Fruit fly (Drosophila melanogaster) whole organism, embryonic: ENCODE results near the gene CG5071.

Source experiments
- ATbp ChIP-seq: fragments of 200-800 bp; sonication (Bioruptor generic); optimal IDR thresholded peaks from 2 replicates; lab custom pipeline; 2017; ENCODE audit warnings: missing biosample characterization, mild to moderate bottlenecking, missing genetic modification characterization, missing genetic modification reagents
- Atf3 ChIP-seq: fragments of 200-800 bp; sonication (Bioruptor generic); optimal IDR thresholded peaks from 3 replicates; lab custom pipeline; 2016; ENCODE audit warnings: missing biosample characterization, missing genetic modification characterization
- CG10209 ChIP-seq: fragments of 200-800 bp; sonication (Bioruptor generic); optimal IDR thresholded peaks from 3 replicates; lab custom pipeline; 2017; ENCODE audit warnings: missing biosample characterization, mild to moderate bottlenecking, missing genetic modification characterization, missing genetic modification reagents
- CG1024 ChIP-seq: fragments of 200-800 bp; sonication (Bioruptor generic); IDR thresholded peaks from 2 replicates; pipeline ENCODE4 v1.3.6; 2022; ENCODE audit warnings: missing biosample characterization, missing genetic modification characterization
- CG10462 ChIP-seq: fragments of 200-800 bp; sonication (Bioruptor generic); optimal IDR thresholded peaks from 2 replicates; lab custom pipeline; 2016; ENCODE audit warnings: missing biosample characterization, missing genetic modification characterization
- CG11456 ChIP-seq: fragments of 200-800 bp; sonication (Bioruptor generic); IDR thresholded peaks from 3 replicates; pipeline ENCODE4 v1.3.6; 2022; ENCODE audit warnings: missing biosample characterization, missing genetic modification characterization
- CG11696 ChIP-seq: fragments of 200-800 bp; sonication (Bioruptor generic); IDR thresholded peaks from 2 replicates; pipeline ENCODE4 v1.3.6; 2022; ENCODE audit warnings: missing biosample characterization, missing genetic modification characterization
- CG13287 ChIP-seq: fragments of 200-800 bp; sonication (Bioruptor generic); IDR thresholded peaks from 2 replicates; pipeline ENCODE4 v1.3.6; 2022; ENCODE audit warnings: missing biosample characterization, missing genetic modification characterization; ENCODE audit not compliant: partially characterized antibody
- CG14050 ChIP-seq: fragments of 200-800 bp; sonication (Bioruptor generic); IDR thresholded peaks from 3 replicates; pipeline ENCODE4 v1.3.6; 2022; ENCODE audit warnings: missing biosample characterization, missing genetic modification characterization
- CG1602 ChIP-seq: fragments of 200-800 bp; sonication (Bioruptor generic); optimal IDR thresholded peaks from 3 replicates; lab custom pipeline; 2016; ENCODE audit warnings: missing biosample characterization, missing genetic modification characterization
- CG1603 ChIP-seq: fragments of 200-800 bp; sonication (Bioruptor generic); optimal IDR thresholded peaks from 2 replicates; lab custom pipeline; 2019; ENCODE audit warnings: missing biosample characterization, mild to moderate bottlenecking, missing genetic modification characterization, moderate library complexity
- CG17385 ChIP-seq: fragments of 200-800 bp; sonication (Bioruptor generic); optimal IDR thresholded peaks from 3 replicates; lab custom pipeline; 2018; ENCODE audit warnings: missing biosample characterization, mild to moderate bottlenecking, missing genetic modification characterization
- CG17568 ChIP-seq: fragments of 200-800 bp; sonication (Bioruptor generic); optimal IDR thresholded peaks from 2 replicates; lab custom pipeline; 2018; ENCODE audit warnings: missing biosample characterization, mild to moderate bottlenecking, missing genetic modification characterization, moderate library complexity
- CG1792 ChIP-seq: fragments of 200-800 bp; sonication (Bioruptor generic); optimal IDR thresholded peaks from 2 replicates; lab custom pipeline; 2016; ENCODE audit warnings: missing biosample characterization, missing genetic modification characterization
- CG18011 ChIP-seq: fragments of 200-800 bp; sonication (Bioruptor generic); optimal IDR thresholded peaks from 2 replicates; lab custom pipeline; 2017; ENCODE audit warnings: missing biosample characterization, missing genetic modification characterization, mild to moderate bottlenecking, moderate library complexity, missing genotype
- CG18619 ChIP-seq: fragments of 200-800 bp; sonication (Bioruptor generic); optimal IDR thresholded peaks from 3 replicates; lab custom pipeline; 2017; ENCODE audit warnings: missing biosample characterization, mild to moderate bottlenecking, missing genetic modification characterization
- CG18764 ChIP-seq: fragments of 200-800 bp; sonication (Bioruptor generic); optimal IDR thresholded peaks from 3 replicates; lab custom pipeline; 2016; ENCODE audit warnings: missing biosample characterization, missing genetic modification characterization
- CG32772 ChIP-seq: fragments of 200-800 bp; sonication (Bioruptor generic); IDR thresholded peaks from 2 replicates; pipeline ENCODE4 v1.3.6; 2022; ENCODE audit warnings: missing biosample characterization, missing genetic modification characterization
- CG8281 ChIP-seq: fragments of 200-800 bp; sonication (Bioruptor generic); optimal IDR thresholded peaks from 2 replicates; lab custom pipeline; 2018; ENCODE audit warnings: missing biosample characterization, mild to moderate bottlenecking, missing genetic modification characterization, moderate library complexity
- CG8765 ChIP-seq: fragments of 200-800 bp; sonication (Bioruptor generic); IDR thresholded peaks from 2 replicates; pipeline ENCODE4 v1.3.6; 2022; ENCODE audit warnings: missing biosample characterization, missing genetic modification characterization
- CG8944 ChIP-seq: fragments of 200-800 bp; sonication (Bioruptor generic); optimal IDR thresholded peaks from 3 replicates; lab custom pipeline; 2016; ENCODE audit warnings: missing biosample characterization, missing genetic modification characterization
- CrebB ChIP-seq: fragments of 200-800 bp; sonication (Bioruptor generic); optimal IDR thresholded peaks from 3 replicates; lab custom pipeline; 2018; ENCODE audit warnings: missing biosample characterization, mild to moderate bottlenecking, missing genetic modification characterization
- Deaf1 ChIP-seq: fragments of 200-800 bp; optimal IDR thresholded peaks from 3 replicates; lab custom pipeline; 2019; ENCODE audit warnings: missing biosample characterization, mild to moderate bottlenecking, missing genetic modification characterization, moderate library complexity
- Max ChIP-seq: fragments of 200-800 bp; sonication (Bioruptor generic); optimal IDR thresholded peaks from 2 replicates; lab custom pipeline; 2016; ENCODE audit warnings: missing biosample characterization, mild to moderate bottlenecking, missing genetic modification characterization
- Nf-YC ChIP-seq: fragments of 200-800 bp; optimal IDR thresholded peaks from 3 replicates; lab custom pipeline; 2019; ENCODE audit warnings: missing biosample characterization, mild to moderate bottlenecking, missing genetic modification characterization, moderate library complexity
- Trl ChIP-seq, 3 experiments: fragments of >200 bp in 2 of 3; fragments of 200-800 bp in 1 of 3; sonication (Bioruptor generic) in 1 of 3; optimal IDR thresholded peaks; 2 replicates in 1 of 3; 3 replicates in 2 of 3; lab custom pipeline; 2016 to 2017; ENCODE audit warnings: missing biosample characterization in 1 of 3, missing genetic modification characterization in 1 of 3
- Usf ChIP-seq: fragments of 200-800 bp; sonication (Bioruptor generic); optimal IDR thresholded peaks from 2 replicates; lab custom pipeline; 2017; ENCODE audit warnings: missing genotype, missing biosample characterization, missing genetic modification characterization
- YL-1 ChIP-seq: fragments of 200-800 bp; sonication (Bioruptor generic); optimal IDR thresholded peaks from 3 replicates; lab custom pipeline; 2017; ENCODE audit warnings: missing biosample characterization, mild to moderate bottlenecking, missing genetic modification characterization
- al ChIP-seq: fragments of 200-800 bp; sonication (Bioruptor generic); IDR thresholded peaks from 2 replicates; pipeline ENCODE4 v1.3.6; 2022; ENCODE audit warnings: missing biosample characterization, missing genetic modification characterization
- ato ChIP-seq: fragments of 200-800 bp; sonication (Bioruptor generic); IDR thresholded peaks from 2 replicates; pipeline ENCODE4 v1.3.6; 2022; ENCODE audit warnings: missing biosample characterization, missing genetic modification characterization; ENCODE audit not compliant: partially characterized antibody
- bigmax ChIP-seq: fragments of 200-800 bp; sonication (Bioruptor generic); optimal IDR thresholded peaks from 2 replicates; lab custom pipeline; 2018; ENCODE audit warnings: missing biosample characterization, mild to moderate bottlenecking, missing genetic modification characterization
- bsh ChIP-seq, 2 experiments: fragments of 200-800 bp; sonication (Bioruptor generic); optimal IDR thresholded peaks; 2 replicates each; lab custom pipeline; 2017 to 2018; ENCODE audit warnings: mild to moderate bottlenecking in 2 of 2, missing biosample characterization in 2 of 2, missing genetic modification characterization in 2 of 2, moderate library complexity in 1 of 2
- btn ChIP-seq: fragments of 200-800 bp; sonication (Bioruptor generic); optimal IDR thresholded peaks from 2 replicates; lab custom pipeline; 2016; ENCODE audit warnings: missing biosample characterization, missing genetic modification characterization
- chinmo ChIP-seq: fragments of 200-800 bp; sonication (Bioruptor generic); IDR thresholded peaks from 4 replicates; pipeline ENCODE4 v1.3.6; 2022; ENCODE audit warnings: missing biosample characterization, missing genetic modification characterization; ENCODE audit not compliant: partially characterized antibody
- danr ChIP-seq: fragments of 200-800 bp; sonication (Bioruptor generic); IDR thresholded peaks from 2 replicates; pipeline ENCODE4 v1.3.6; 2022; ENCODE audit warnings: missing biosample characterization, missing genetic modification characterization
- dati ChIP-seq: fragments of 200-800 bp; sonication (Bioruptor generic); IDR thresholded peaks from 2 replicates; pipeline ENCODE4 v1.3.6; 2022; ENCODE audit warnings: missing biosample characterization, missing genetic modification characterization
- dimm ChIP-seq: fragments of 200-800 bp; sonication (Bioruptor generic); IDR thresholded peaks from 2 replicates; pipeline ENCODE4 v1.3.6; 2022; ENCODE audit warnings: missing biosample characterization, missing genetic modification characterization
- fru ChIP-seq: fragments of >200 bp; optimal IDR thresholded peaks from 2 replicates; lab custom pipeline; 2017
- luna ChIP-seq: fragments of 200-800 bp; sonication (Bioruptor generic); optimal IDR thresholded peaks from 2 replicates; lab custom pipeline; 2016; ENCODE audit warnings: missing biosample characterization, missing genetic modification characterization
- nau ChIP-seq: fragments of 200-800 bp; sonication (Bioruptor generic); optimal IDR thresholded peaks from 3 replicates; lab custom pipeline; 2017; ENCODE audit warnings: missing biosample characterization, mild to moderate bottlenecking, missing genetic modification characterization, missing genetic modification reagents
- nerfin-2 ChIP-seq: fragments of 200-800 bp; sonication (Bioruptor generic); IDR thresholded peaks from 2 replicates; pipeline ENCODE4 v1.3.6; 2022; ENCODE audit warnings: missing biosample characterization, missing genetic modification characterization; ENCODE audit not compliant: partially characterized antibody
- org-1 ChIP-seq: fragments of 200-800 bp; sonication (Bioruptor generic); optimal IDR thresholded peaks from 2 replicates; lab custom pipeline; 2017; ENCODE audit warnings: missing biosample characterization, missing genetic modification characterization
- salm ChIP-seq: fragments of 200-800 bp; sonication (Bioruptor generic); optimal IDR thresholded peaks from 2 replicates; lab custom pipeline; 2018; ENCODE audit warnings: missing biosample characterization, mild to moderate bottlenecking, missing genetic modification characterization
- sens-2 ChIP-seq: fragments of 200-800 bp; sonication (Bioruptor generic); IDR thresholded peaks from 2 replicates; pipeline ENCODE4 v1.3.6; 2022; ENCODE audit warnings: missing biosample characterization, missing genetic modification characterization
- sim ChIP-seq: fragments of 200-800 bp; sonication (Bioruptor generic); IDR thresholded peaks from 2 replicates; pipeline ENCODE4 v1.3.6; 2022; ENCODE audit warnings: missing biosample characterization, missing genetic modification characterization
- tap ChIP-seq: fragments of 200-800 bp; optimal IDR thresholded peaks from 3 replicates; lab custom pipeline; 2019; ENCODE audit warnings: missing biosample characterization, mild to moderate bottlenecking, missing genetic modification characterization, moderate library complexity
- tll ChIP-seq, 2 experiments: fragments of 200-800 bp in 1 of 2; fragments of >200 bp in 1 of 2; sonication (Bioruptor generic) in 1 of 2; optimal IDR thresholded peaks; 2 replicates each; lab custom pipeline; 2017 to 2019; ENCODE audit warnings: missing biosample characterization in 2 of 2, missing genetic modification characterization in 2 of 2, mild to moderate bottlenecking in 1 of 2, moderate library complexity in 1 of 2
- wor ChIP-seq: fragments of 200-800 bp; sonication (Bioruptor generic); IDR thresholded peaks from 2 replicates; pipeline ENCODE4 v1.3.6; 2022; ENCODE audit warnings: missing biosample characterization, missing genetic modification characterization
- zf30C ChIP-seq: fragments of 200-800 bp; sonication (Bioruptor generic); optimal IDR thresholded peaks from 3 replicates; lab custom pipeline; 2018; ENCODE audit warnings: missing biosample characterization, mild to moderate bottlenecking, missing genetic modification characterization

The CG5071 gene

dm6 chr3R:25646882-25647518 lies 28.8 kb downstream of the CG5071 start (continued):
- TF ChIP-seq nerfin-2 (GFP tag; lab: Robert Waterston, UW) (peak; percentile 67), bsh (GFP tag; optimal IDR thresholded peaks at IDR 0.05; lab: Kevin White, UChicago) (peak in 1 of 2 experiments; percentile 86), org-1 (GFP tag; lab: Kevin White, UChicago) (peak; percentile 90), CG13287 (GFP tag; lab: Robert Waterston, UW) (peak; percentile 94), chinmo (peak; percentile 70; the same call in 1 of the 4 replicates), CG18011 (GFP tag; lab: Kevin White, UChicago) (peak; percentile 86), Trl (optimal IDR thresholded peaks at IDR 0.05; lab: Kevin White, UChicago) (peak; percentile 51 to 70), Trl (GFP tag; optimal IDR thresholded peaks at IDR 0.05; lab: Kevin White, UChicago) (peak; percentile 97), sim (GFP tag; lab: Robert Waterston, UW) (peak; percentile 65; the same call in 1 of the 2 replicates), danr (GFP tag; lab: Robert Waterston, UW) (peak; percentile 87), fru (lab: Kevin White, UChicago) (no peak), sens-2 (GFP tag; lab: Robert Waterston, UW) (peak; percentile 80), CG1602 (GFP tag; lab: Kevin White, UChicago) (peak; percentile 92), Max (GFP tag; lab: Kevin White, UChicago) (peak; percentile 90), tap (peak; percentile 70), CG1792 (peak; percentile 93), CG32772 (GFP tag; lab: Robert Waterston, UW) (peak; percentile 88), ATbp (GFP tag; lab: Kevin White, UChicago) (peak; percentile 73), CG10209 (GFP tag; lab: Kevin White, UChicago) (peak; percentile 91), CrebB (tag; lab: Kevin White, UChicago) (peak; percentile 91), CG8944 (GFP tag; lab: Kevin White, UChicago) (peak; percentile 96), dati (GFP tag; lab: Robert Waterston, UW) (0 out of 2 replicates have a peak, but pooled peaks have one; percentile 40), tll (GFP tag; optimal IDR thresholded peaks at IDR 0.05; lab: Kevin White, UChicago) (peak; percentile 58 to 74), CG1024 (peak; percentile 54), salm (tag; lab: Kevin White, UChicago) (peak; percentile 65), CG8281 (peak; percentile 72), CG17568 (peak; percentile 71), zf30C (GFP tag; lab: Kevin White, UChicago) (no peak), CG18764 (GFP tag; lab: Kevin White, UChicago) (peak; percentile 87), CG1603 (tag; lab: Kevin White, UChicago) (peak; percentile 95), Atf3 (GFP tag; lab: Kevin White, UChicago) (peak; percentile 94), ato (GFP tag; lab: Robert Waterston, UW) (0 out of 2 replicates have a peak, but pooled peaks have one; percentile 35), dimm (peak; percentile 77), Nf-YC (peak; percentile 86), CG10462 (peak; percentile 87), CG17385 (peak; percentile 85), CG14050 (peak; percentile 80), nau (GFP tag; lab: Kevin White, UChicago) (peak; percentile 88), CG11696 (GFP tag; lab: Robert Waterston, UW) (no peak), btn (GFP tag; lab: Kevin White, UChicago) (peak; percentile 83), Deaf1 (peak; percentile 89), luna (GFP tag; lab: Kevin White, UChicago) (peak; percentile 87), CG11456 (GFP tag; lab: Robert Waterston, UW) (peak; percentile 91), YL-1 (peak; percentile 51), al (peak; percentile 91), CG18619 (GFP tag; lab: Kevin White, UChicago) (peak; percentile 90), CG8765 (GFP tag; lab: Robert Waterston, UW) (peak; percentile 83), bigmax (GFP tag; lab: Kevin White, UChicago) (no peak), Usf (peak; percentile 89), wor (GFP tag; lab: Robert Waterston, UW) (peak; percentile 81; the same call in 1 of the 2 replicates)
